Fruit fly (Drosophila melanogaster): ENCODE results near the gene CG34328.

Gene CG34328

dm6 chrX:18366851-18367649, 32.8 kb downstream of the CG34328 start (continued):
- TF ChIP-seq Eip74EF (GFP tag; optimal IDR thresholded peaks at IDR 0.05) = peak in 1 of 2 experiments; percentile 63
- TF ChIP-seq tup (GFP tag; optimal IDR thresholded peaks at IDR 0.05) = no peak
- TF ChIP-seq CG13287 (GFP tag; IDR thresholded peaks at IDR 0.05; ENCODE audit: partially characterized antibody) = no peak
- no peak for TF ChIP-seq Mes4 (GFP tag; optimal IDR thresholded peaks at IDR 0.05)
- peak; percentile 54 for TF ChIP-seq CG9609 (GFP tag; optimal IDR thresholded peaks at IDR 0.05)
- TF ChIP-seq ac (GFP tag; optimal IDR thresholded peaks at IDR 0.05) = no peak
- TF ChIP-seq danr (GFP tag; IDR thresholded peaks at IDR 0.05) = peak; percentile 72
- peak in 1 of 2 experiments; percentile 57 for TF ChIP-seq bsh (GFP tag; optimal IDR thresholded peaks at IDR 0.05)
- TF ChIP-seq zf30C (GFP tag; optimal IDR thresholded peaks at IDR 0.05) = no peak
- TF ChIP-seq CG12071 (GFP tag; optimal IDR thresholded peaks at IDR 0.05) = peak; percentile 65
- TF ChIP-seq CrebB (tag; optimal IDR thresholded peaks at IDR 0.05) = peak; percentile 98
- peak; percentile 27 for TF ChIP-seq CG30020 (tag; optimal IDR thresholded peaks at IDR 0.05)
- TF ChIP-seq ash1 (GFP tag; optimal IDR thresholded peaks at IDR 0.05) = peak; percentile 37
- peak; percentile 26 for TF ChIP-seq CG10979 (tag; optimal IDR thresholded peaks at IDR 0.05)
- TF ChIP-seq CG11696 (GFP tag; IDR thresholded peaks at IDR 0.05) = no peak
- no peak for TF ChIP-seq CG14965 (GFP tag; optimal IDR thresholded peaks at IDR 0.05; ENCODE audit: borderline replicate concordance)
- TF ChIP-seq eyg (GFP tag; optimal IDR thresholded peaks at IDR 0.05) = peak; percentile 51
- TF ChIP-seq chif (GFP tag; optimal IDR thresholded peaks at IDR 0.05) = peak; percentile 23 to 49
- TF ChIP-seq phol (tag; optimal IDR thresholded peaks at IDR 0.05) = peak; percentile 65
- TF ChIP-seq vnd (GFP tag; IDR thresholded peaks at IDR 0.05; ENCODE audit: partially characterized antibody) = no peak
- peak; percentile 73; the same call in 2 of the 4 replicates for TF ChIP-seq Gug (GFP tag; IDR thresholded peaks at IDR 0.05)
- peak; percentile 43 for TF ChIP-seq kah (GFP tag; optimal IDR thresholded peaks at IDR 0.05)
- peak; percentile 9; the same call in 1 of the 2 replicates for TF ChIP-seq Ravus (GFP tag; IDR thresholded peaks at IDR 0.05)
- no peak for TF ChIP-seq CG1602 (GFP tag; optimal IDR thresholded peaks at IDR 0.05)
- no peak for TF ChIP-seq slou (GFP tag; optimal IDR thresholded peaks at IDR 0.05)
- peak; percentile 36 for TF ChIP-seq tio (GFP tag; optimal IDR thresholded peaks at IDR 0.05)
- TF ChIP-seq CG8924 (tag; optimal IDR thresholded peaks at IDR 0.05) = peak; percentile 82
- TF ChIP-seq gem (tag; optimal IDR thresholded peaks at IDR 0.05) = peak; percentile 81
- peak; percentile 21 for TF ChIP-seq CG3995 (GFP tag; optimal IDR thresholded peaks at IDR 0.05)
- peak; percentile 79 for TF ChIP-seq CG32767 (GFP tag; IDR thresholded peaks at IDR 0.05)
- TF ChIP-seq CG1603 (tag; optimal IDR thresholded peaks at IDR 0.05) = peak; percentile 44
- 0 out of 2 replicates have a peak, but pooled peaks have one; percentile 47 for TF ChIP-seq CG17612 (GFP tag; IDR thresholded peaks at IDR 0.05)
- TF ChIP-seq exex (tag; optimal IDR thresholded peaks at IDR 0.05) = peak; percentile 44
- TF ChIP-seq Fer3 (tag; optimal IDR thresholded peaks at IDR 0.05) = peak; percentile 86
- no peak for TF ChIP-seq cg (GFP tag; optimal IDR thresholded peaks at IDR 0.05)
- TF ChIP-seq gsb (GFP tag; IDR thresholded peaks at IDR 0.05) = peak; percentile 42
- TF ChIP-seq CG16813 (GFP tag; IDR thresholded peaks at IDR 0.05; ENCODE audit: partially characterized antibody) = no peak
- TF ChIP-seq HmgZ (tag; optimal IDR thresholded peaks at IDR 0.05) = peak; percentile 92
- TF ChIP-seq CG9727 (GFP tag; optimal IDR thresholded peaks at IDR 0.05) = peak; percentile 28
- peak; percentile 90 for TF ChIP-seq CG9932 (GFP tag; IDR thresholded peaks at IDR 0.05)
- peak; percentile 68 for TF ChIP-seq CG13624 (GFP tag; optimal IDR thresholded peaks at IDR 0.05)
- no peak for TF ChIP-seq CG9797 (GFP tag; optimal IDR thresholded peaks at IDR 0.05)
- peak; percentile 75 for TF ChIP-seq shn (GFP tag; optimal IDR thresholded peaks at IDR 0.05)
- TF ChIP-seq CG2199 (GFP tag; IDR thresholded peaks at IDR 0.05) = no peak
- no peak for TF ChIP-seq wek (GFP tag; optimal IDR thresholded peaks at IDR 0.05)
- TF ChIP-seq ind (GFP tag; optimal IDR thresholded peaks at IDR 0.05) = peak; percentile 58
- TF ChIP-seq CTCF (GFP tag; optimal IDR thresholded peaks at IDR 0.05) = no peak
- peak; percentile 79 for TF ChIP-seq pho (GFP tag; optimal IDR thresholded peaks at IDR 0.05)
- TF ChIP-seq dysf (GFP tag; IDR thresholded peaks at IDR 0.05) = peak; percentile 88

Measured in whole organism, embryonic.